Fruit fly (Drosophila melanogaster): ENCODE data around the gene Rheb.

Rheb gene

dm6 chr3R:5591398-5591853 is 22.7 kb downstream of the Rheb start, which contains the start of the genes noi and Vha26 (continued):
- TF ChIP-seq tx (GFP tag; optimal IDR thresholded peaks at IDR 0.05) (no peak), MESR4 (GFP tag; optimal IDR thresholded peaks at IDR 0.05) (no peak), crol (GFP tag; IDR thresholded peaks at IDR 0.05) (no peak), sna (GFP tag; IDR thresholded peaks at IDR 0.05; ENCODE audit: partially characterized antibody) (peak; percentile 37; the same call in 1 of the 2 replicates), CG7556 (GFP tag; optimal IDR thresholded peaks at IDR 0.05) (no peak), CG17829 (tag; optimal IDR thresholded peaks at IDR 0.05) (peak; percentile 73), CG16813 (GFP tag; IDR thresholded peaks at IDR 0.05; ENCODE audit: partially characterized antibody) (peak; percentile 73), cwo (GFP tag; optimal IDR thresholded peaks at IDR 0.05) (no peak), ewg (GFP tag; optimal IDR thresholded peaks at IDR 0.05) (no peak), CG9215 (GFP tag; IDR thresholded peaks at IDR 0.05) (no peak), sqz (GFP tag; optimal IDR thresholded peaks at IDR 0.05) (no peak), CoRest (tag; optimal IDR thresholded peaks at IDR 0.05) (no peak), CG9932 (GFP tag; IDR thresholded peaks at IDR 0.05) (peak; percentile 61; the same call in 1 of the 2 replicates), seq (GFP tag; IDR thresholded peaks at IDR 0.05) (no peak), dmrt99B (tag; optimal IDR thresholded peaks at IDR 0.05) (no peak), CG12071 (GFP tag; optimal IDR thresholded peaks at IDR 0.05) (no peak), Hmx (GFP tag; optimal IDR thresholded peaks at IDR 0.05) (no peak), Adf1 (GFP tag; IDR thresholded peaks at IDR 0.05) (0 out of 2 replicates have a peak, but pooled peaks have one; percentile 24), otp (GFP tag; IDR thresholded peaks at IDR 0.05) (no peak), usp (GFP tag; optimal IDR thresholded peaks at IDR 0.05) (no peak), CG33213 (GFP tag; optimal IDR thresholded peaks at IDR 0.05) (no peak), stwl (tag; optimal IDR thresholded peaks at IDR 0.05) (peak; percentile 75), CG10274 (GFP tag; optimal IDR thresholded peaks at IDR 0.05) (no peak), CG42726 (GFP tag; IDR thresholded peaks at IDR 0.05; ENCODE audit: partially characterized antibody) (no peak), sens (GFP tag) (peak; percentile 91), salm (tag; optimal IDR thresholded peaks at IDR 0.05) (no peak), Fer2 (tag; optimal IDR thresholded peaks at IDR 0.05) (peak; percentile 8), CG6689 (GFP tag; IDR thresholded peaks at IDR 0.05) (peak; percentile 34; the same call in 1 of the 2 replicates), Dref (GFP tag; IDR thresholded peaks at IDR 0.05) (peak; percentile 73), D (optimal IDR thresholded peaks at IDR 0.05) (no peak), D (GFP tag; optimal IDR thresholded peaks at IDR 0.05) (no peak), CG8089 (GFP tag; optimal IDR thresholded peaks at IDR 0.05) (no peak), bsh (GFP tag; optimal IDR thresholded peaks at IDR 0.05) (peak in 1 of 2 experiments; percentile 30), CG14965 (GFP tag; optimal IDR thresholded peaks at IDR 0.05; ENCODE audit: borderline replicate concordance) (no peak), MTF-1 (GFP tag; optimal IDR thresholded peaks at IDR 0.05; ENCODE audit: borderline replicate concordance) (no peak), Poxn (GFP tag; IDR thresholded peaks at IDR 0.05) (no peak), CG31441 (GFP tag; IDR thresholded peaks at IDR 0.05) (no peak; the same call in 1 of the 2 replicates), CG13894 (tag; optimal IDR thresholded peaks at IDR 0.05) (no peak), Awh (GFP tag; IDR thresholded peaks at IDR 0.05) (no peak), cas (GFP tag; IDR thresholded peaks at IDR 0.05) (no peak), CG17612 (GFP tag; IDR thresholded peaks at IDR 0.05) (no peak), CG12155 (GFP tag; optimal IDR thresholded peaks at IDR 0.05) (peak; percentile 42), CG6813 (GFP tag; optimal IDR thresholded peaks at IDR 0.05) (no peak), lmd (GFP tag; IDR thresholded peaks at IDR 0.05) (no peak), CG2116 (GFP tag; optimal IDR thresholded peaks at IDR 0.05) (peak; percentile 76), CG10959 (GFP tag; IDR thresholded peaks at IDR 0.05) (no peak), Rfx (GFP tag; IDR thresholded peaks at IDR 0.05) (no peak), ken (GFP tag; IDR thresholded peaks at IDR 0.05) (no peak), org-1 (GFP tag; optimal IDR thresholded peaks at IDR 0.05) (no peak), lilli (GFP tag; optimal IDR thresholded peaks at IDR 0.05) (peak; percentile 54), CG4617 (GFP tag; optimal IDR thresholded peaks at IDR 0.05; ENCODE audit: borderline replicate concordance) (peak; percentile 53)
